Worm (Caenorhabditis elegans) whole organism, young adult: ENCODE data around the gene srg-13.
A peak's percentile ranks its signal among the peaks of the same experiment; 100 is the strongest.

Experiments
- C06A6.2 ChIP-seq: fragments of 200-800 bp; sonication (Bioruptor generic); conservative IDR thresholded peaks from 2 replicates; pipeline ENCODE4 v1.3.6; 2022; ENCODE audit warnings: missing genetic modification characterization, missing compliant biosample characterization
- F22D6.2 ChIP-seq: sonication (generic microtip); optimal IDR thresholded peaks from 2 replicates; lab custom pipeline; 2016; ENCODE audit warnings: mild to moderate bottlenecking, missing genetic modification characterization, missing compliant biosample characterization
- F52B5.7 ChIP-seq: sonication (generic microtip); optimal IDR thresholded peaks from 2 replicates; lab custom pipeline; 2016; ENCODE audit warnings: mild to moderate bottlenecking, missing genetic modification characterization, missing compliant biosample characterization
- F57C9.4 ChIP-seq: sonication (generic microtip); optimal IDR thresholded peaks from 2 replicates; lab custom pipeline; 2017; ENCODE audit warnings: mild to moderate bottlenecking, missing genetic modification characterization, missing compliant biosample characterization
- T07F8.4 ChIP-seq: sonication (generic microtip); optimal IDR thresholded peaks from 2 replicates; lab custom pipeline; 2016; ENCODE audit warnings: mild to moderate bottlenecking, missing genetic modification characterization, moderate library complexity, missing compliant biosample characterization
- Y53G8AR.9 ChIP-seq: fragments of 200-800 bp; sonication (Bioruptor generic); conservative IDR thresholded peaks from 2 replicates; pipeline ENCODE4 v1.3.6; 2022; ENCODE audit warnings: missing genetic modification reagents, missing genetic modification characterization, missing compliant biosample characterization
- Y79H2A.3 ChIP-seq: fragments of 200-800 bp; sonication (Bioruptor generic); conservative IDR thresholded peaks from 2 replicates; pipeline ENCODE4 v1.3.6; 2022; ENCODE audit warnings: missing genetic modification reagents, missing genetic modification characterization, missing compliant biosample characterization
- Y95B8A.8 ChIP-seq: fragments of 200-800 bp; sonication (Bioruptor generic); IDR thresholded peaks from 2 replicates; pipeline ENCODE4 v1.3.6; 2022; ENCODE audit warnings: missing genetic modification reagents, missing genetic modification characterization, missing compliant biosample characterization
- athp-1 ChIP-seq: sonication (generic microtip); optimal IDR thresholded peaks from 2 replicates; lab custom pipeline; 2017; ENCODE audit warnings: mild to moderate bottlenecking, missing genetic modification characterization, missing compliant biosample characterization
- attf-3 ChIP-seq: fragments of 200-800 bp; sonication (Bioruptor generic); conservative IDR thresholded peaks from 2 replicates; pipeline ENCODE4 v1.3.6; 2022; ENCODE audit warnings: missing genetic modification reagents, missing genetic modification characterization, missing compliant biosample characterization
- attf-5 ChIP-seq: fragments of 200-800 bp; sonication (Bioruptor generic); optimal IDR thresholded peaks from 2 replicates; lab custom pipeline; 2018; ENCODE audit warnings: mild to moderate bottlenecking, missing genetic modification characterization, missing compliant biosample characterization
- ccch-3 ChIP-seq: fragments of 200-800 bp; sonication (Bioruptor generic); optimal IDR thresholded peaks from 2 replicates; lab custom pipeline; 2018; ENCODE audit warnings: mild to moderate bottlenecking, missing genetic modification characterization, missing compliant biosample characterization
- cebp-1 ChIP-seq, 2 experiments: fragments of 200-800 bp in 1 of 2; sonication (Bioruptor generic) in 1 of 2; sonication (generic microtip) in 1 of 2; IDR thresholded peaks in 1 of 2; optimal IDR thresholded peaks in 1 of 2; 2 replicates each; pipeline versions ENCODE4 v1.3.6 to Lab custom; 2017 to 2022; ENCODE audit warnings: missing compliant biosample characterization in 2 of 2, missing genetic modification characterization in 2 of 2, mild to moderate bottlenecking in 1 of 2, missing genetic modification reagents in 1 of 2, moderate library complexity in 1 of 2
- chd-7 ChIP-seq: sonication (generic microtip); optimal IDR thresholded peaks from 2 replicates; lab custom pipeline; 2016; ENCODE audit warnings: mild to moderate bottlenecking, missing genetic modification characterization, moderate library complexity, missing compliant biosample characterization
- die-1 ChIP-seq: sonication (generic microtip); optimal IDR thresholded peaks from 2 replicates; lab custom pipeline; 2016; ENCODE audit warnings: missing genotype, mild to moderate bottlenecking, missing genetic modification characterization, missing compliant biosample characterization
- dpl-1 ChIP-seq: fragments of 150-350 bp; optimal IDR thresholded peaks from 2 replicates; lab custom pipeline; 2014; ENCODE audit warnings: missing biosample characterization, missing genetic modification reagents, missing genetic modification characterization
- efl-1 ChIP-seq: fragments of 150-350 bp; optimal IDR thresholded peaks from 2 replicates; lab custom pipeline; 2014; ENCODE audit warnings: missing biosample characterization, missing genetic modification reagents, missing genetic modification characterization
- egl-44 ChIP-seq: fragments of 200-800 bp; sonication (Bioruptor generic); IDR thresholded peaks from 2 replicates; pipeline ENCODE4 v1.3.6; 2022; ENCODE audit warnings: missing genetic modification reagents, missing genetic modification characterization, missing compliant biosample characterization
- fkh-3 ChIP-seq: sonication (generic microtip); optimal IDR thresholded peaks from 2 replicates; lab custom pipeline; 2016; ENCODE audit warnings: mild to moderate bottlenecking, missing genetic modification characterization, missing compliant biosample characterization
- hlh-12 ChIP-seq: sonication (generic microtip); optimal IDR thresholded peaks from 2 replicates; lab custom pipeline; 2016; ENCODE audit warnings: missing genetic modification characterization, missing compliant biosample characterization
- hmg-20 ChIP-seq: fragments of 200-800 bp; sonication (Bioruptor generic); IDR thresholded peaks from 2 replicates; pipeline ENCODE4 v1.3.6; 2022; ENCODE audit warnings: missing genetic modification reagents, missing genetic modification characterization, missing compliant biosample characterization
- hrde-1 ChIP-seq: sonication (generic microtip); optimal IDR thresholded peaks from 2 replicates; lab custom pipeline; 2016; ENCODE audit warnings: missing genetic modification characterization, mild to moderate bottlenecking, missing compliant biosample characterization, moderate library complexity, missing genotype, missing genetic modification reagents, borderline replicate concordance
- lag-1 ChIP-seq: fragments of 200-800 bp; sonication (Bioruptor generic); IDR thresholded peaks from 2 replicates; pipeline ENCODE4 v1.3.6; 2022; ENCODE audit warnings: missing genetic modification reagents, missing genetic modification characterization, missing compliant biosample characterization
- let-526 ChIP-seq: fragments of 200-800 bp; sonication (Bioruptor generic); IDR thresholded peaks from 2 replicates; pipeline ENCODE4 v1.3.6; 2022; ENCODE audit warnings: missing genetic modification reagents, missing genetic modification characterization, missing compliant biosample characterization
- lin-26 ChIP-seq: fragments of 200-800 bp; sonication (Bioruptor generic); IDR thresholded peaks from 2 replicates; pipeline ENCODE4 v1.3.6; 2022; ENCODE audit warnings: missing genetic modification reagents, missing genetic modification characterization, missing compliant biosample characterization
- lir-1 ChIP-seq: fragments of 200-800 bp; sonication (Bioruptor generic); conservative IDR thresholded peaks from 2 replicates; pipeline ENCODE4 v1.3.6; 2022; ENCODE audit warnings: missing genetic modification reagents, missing genetic modification characterization, missing compliant biosample characterization
- lsl-1 ChIP-seq: fragments of 200-800 bp; sonication (Bioruptor generic); optimal IDR thresholded peaks from 2 replicates; lab custom pipeline; 2018; ENCODE audit warnings: mild to moderate bottlenecking, missing genetic modification characterization, moderate library complexity, missing compliant biosample characterization
- mes-4 ChIP-seq: sonication (generic microtip); optimal IDR thresholded peaks from 2 replicates; lab custom pipeline; 2016; ENCODE audit warnings: missing genotype, missing genetic modification characterization, missing compliant biosample characterization
- nfya-1 ChIP-seq: sonication (generic microtip); optimal IDR thresholded peaks from 2 replicates; lab custom pipeline; 2017; ENCODE audit warnings: antibody characterized with exemption, missing compliant biosample characterization, missing genetic modification characterization, borderline replicate concordance; ENCODE audit not compliant: insufficient read depth
- nhr-179 ChIP-seq: sonication (generic microtip); optimal IDR thresholded peaks from 2 replicates; lab custom pipeline; 2016; ENCODE audit warnings: mild to moderate bottlenecking, missing genetic modification characterization, missing compliant biosample characterization
- nhr-80 ChIP-seq: sonication (generic microtip); optimal IDR thresholded peaks from 2 replicates; lab custom pipeline; 2016; ENCODE audit warnings: missing genetic modification characterization, missing compliant biosample characterization
- pbrm-1 ChIP-seq: fragments of 200-800 bp; sonication (Bioruptor generic); IDR thresholded peaks from 2 replicates; pipeline ENCODE4 v1.3.6; 2022; ENCODE audit warnings: missing genetic modification reagents, missing genetic modification characterization, missing compliant biosample characterization
- pha-4 ChIP-seq: fragments of 150-350 bp; sonication (generic microtip); optimal IDR thresholded peaks from 2 replicates; lab custom pipeline; 2014; ENCODE audit warnings: missing biosample characterization, missing genetic modification reagents, missing genetic modification characterization
- rcor-1 ChIP-seq: fragments of 200-800 bp; sonication (Bioruptor generic); IDR thresholded peaks from 2 replicates; pipeline ENCODE4 v1.3.6; 2022; ENCODE audit warnings: missing genetic modification reagents, missing genetic modification characterization, missing compliant biosample characterization
- sdz-38 ChIP-seq: sonication (generic microtip); optimal IDR thresholded peaks from 2 replicates; lab custom pipeline; 2016; ENCODE audit warnings: missing genotype, missing genetic modification characterization, missing compliant biosample characterization
- snpc-3.4 ChIP-seq: sonication (generic microtip); optimal IDR thresholded peaks from 2 replicates; lab custom pipeline; 2017; ENCODE audit warnings: missing genetic modification characterization, mild to moderate bottlenecking, missing compliant biosample characterization, antibody characterized with exemption, moderate library complexity, missing genotype, missing genetic modification reagents
- snpc-4 ChIP-seq, 5 experiments: fragments of 150-350 bp in 1 of 5; sonication (generic microtip) in 4 of 5; optimal IDR thresholded peaks; 2 replicates each; lab custom pipeline; 2014 to 2018; ENCODE audit warnings: missing genetic modification characterization in 5 of 5, missing biosample characterization in 3 of 5, antibody characterized with exemption in 2 of 5, mild to moderate bottlenecking in 2 of 5, missing compliant biosample characterization in 2 of 5, missing genotype in 2 of 5, moderate library complexity in 2 of 5, missing genetic modification reagents in 1 of 5
- sptf-2 ChIP-seq: fragments of 200-800 bp; sonication (Bioruptor generic); optimal IDR thresholded peaks from 2 replicates; lab custom pipeline; 2018; ENCODE audit warnings: mild to moderate bottlenecking, missing genetic modification characterization, missing compliant biosample characterization
- tbp1 ChIP-seq: fragments of 200-800 bp; sonication (Bioruptor generic); optimal IDR thresholded peaks from 2 replicates; lab custom pipeline; 2018; ENCODE audit warnings: mild to moderate bottlenecking, missing genetic modification characterization, missing compliant biosample characterization
- unc-130 ChIP-seq: sonication (generic microtip); optimal IDR thresholded peaks from 2 replicates; lab custom pipeline; 2016; ENCODE audit warnings: missing genetic modification reagents, missing genetic modification characterization, missing compliant biosample characterization
- unc-62 ChIP-seq: fragments of 150-350 bp; optimal IDR thresholded peaks from 2 replicates; lab custom pipeline; 2014; ENCODE audit warnings: missing biosample characterization, missing genetic modification reagents, missing genetic modification characterization
- zfh-2 ChIP-seq: fragments of 200-800 bp; sonication (Bioruptor generic); conservative IDR thresholded peaks from 2 replicates; pipeline ENCODE4 v1.3.6; 2022; ENCODE audit warnings: missing genetic modification reagents, missing genetic modification characterization, missing compliant biosample characterization
- zim-3 ChIP-seq: sonication (generic microtip); optimal IDR thresholded peaks from 2 replicates; lab custom pipeline; 2017; ENCODE audit warnings: mild to moderate bottlenecking, missing genetic modification characterization, moderate library complexity, missing compliant biosample characterization

The srg-13 gene

DNA sequence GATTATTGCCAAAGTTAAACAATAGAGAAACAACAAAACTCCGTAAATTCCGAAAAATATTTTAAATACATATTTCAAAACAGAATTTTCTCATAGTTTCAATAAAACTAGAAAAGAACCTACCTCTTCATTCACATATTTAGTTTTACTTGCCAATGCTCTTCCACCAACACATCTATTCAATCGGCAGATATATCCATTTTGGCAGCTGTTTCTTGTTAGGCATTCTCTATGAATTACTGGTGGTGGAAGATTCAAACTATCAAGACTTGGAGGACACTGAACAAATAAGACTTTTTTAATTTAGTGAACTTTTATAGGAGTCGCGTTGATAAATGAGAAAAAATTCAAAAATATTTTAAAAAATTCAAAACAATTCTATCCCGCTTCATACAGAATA is 24.7 kb upstream of the srg-13 start:
- TF ChIP-seq F22D6.2 (no peak), F57C9.4 (no peak), lir-1 (GFP tag; lab: Robert Waterston, UW) (no peak), chd-7 (tag; lab: Kevin White, UChicago) (no peak), attf-3 (GFP tag; lab: Robert Waterston, UW) (no peak), pbrm-1 (GFP tag; lab: Robert Waterston, UW) (no peak), hrde-1 (tag; lab: Kevin White, UChicago) (no peak), snpc-3.4 (tag; lab: Kevin White, UChicago) (no peak), hmg-20 (GFP tag; lab: Robert Waterston, UW) (no peak), hlh-12 (no peak), zim-3 (tag; lab: Kevin White, UChicago) (no peak)

ce11 chrIII:4647878-4648277 is 24.2 kb upstream of the srg-13 start, which contains the start of gene T23F11.6:
Gene T23F11.6 (minus strand): TSS chrIII:4647922.
- no peak for TF ChIP-seq lir-1 (GFP tag; lab: Robert Waterston, UW)
- no peak for TF ChIP-seq dpl-1 (GFP tag; lab: Kevin White, UChicago)
- peak; percentile 44 for TF ChIP-seq nhr-80 (tag; lab: Kevin White, UChicago)
- TF ChIP-seq F52B5.7 (tag; lab: Kevin White, UChicago), result no peak
- TF ChIP-seq cebp-1 (GFP tag; IDR thresholded peaks at IDR 0.05; lab: Robert Waterston, UW), result peak; percentile 46; the same call in 1 of the 2 replicates
- TF ChIP-seq cebp-1 (tag; optimal IDR thresholded peaks at IDR 0.05; lab: Kevin White, UChicago), result no peak
- peak; percentile 73 for TF ChIP-seq unc-62 (GFP tag; lab: Kevin White, UChicago)
- no peak for TF ChIP-seq efl-1 (GFP tag; lab: Kevin White, UChicago)
- no peak for TF ChIP-seq attf-5 (GFP tag; lab: Kevin White, UChicago)
- TF ChIP-seq snpc-3.4 (tag; lab: Kevin White, UChicago), result no peak
- no peak for TF ChIP-seq Y53G8AR.9

ce11 chrIII:4649363-4649768 is 22.7 kb upstream of the srg-13 start:
- TF ChIP-seq lsl-1 (GFP tag; lab: Kevin White, UChicago), result no peak
- no peak for TF ChIP-seq nhr-179
- TF ChIP-seq rcor-1 (GFP tag; lab: Robert Waterston, UW), result peak; percentile 46
- TF ChIP-seq snpc-4 (GFP tag; optimal IDR thresholded peaks at IDR 0.05; lab: Kevin White, UChicago), result peak; percentile 16
- peak; percentile 33 to 71 (median 52) for TF ChIP-seq snpc-4 (tag; optimal IDR thresholded peaks at IDR 0.05; lab: Kevin White, UChicago)
- no peak for TF ChIP-seq sdz-38 (tag; lab: Kevin White, UChicago)
- TF ChIP-seq mes-4 (tag; lab: Kevin White, UChicago), result no peak
- TF ChIP-seq ccch-3 (GFP tag; lab: Kevin White, UChicago), result no peak
- TF ChIP-seq nfya-1, result no peak
- TF ChIP-seq zfh-2 (GFP tag; lab: Robert Waterston, UW), result peak; percentile 95
- TF ChIP-seq lag-1 (GFP tag; lab: Robert Waterston, UW), result no peak
- TF ChIP-seq zim-3 (tag; lab: Kevin White, UChicago), result no peak
- no peak for TF ChIP-seq T07F8.4
- TF ChIP-seq attf-3 (GFP tag; lab: Robert Waterston, UW), result peak; percentile 60; the same call in 1 of the 2 replicates
- TF ChIP-seq sptf-2 (GFP tag; lab: Kevin White, UChicago), result peak; percentile 22
- peak; percentile 70 for TF ChIP-seq die-1 (tag; lab: Kevin White, UChicago)
- no peak for TF ChIP-seq Y79H2A.3 (GFP tag; lab: Robert Waterston, UW)
- no peak for TF ChIP-seq unc-130
- peak; percentile 37; the same call in 1 of the 2 replicates for TF ChIP-seq cebp-1 (GFP tag; IDR thresholded peaks at IDR 0.05; lab: Robert Waterston, UW)
- TF ChIP-seq cebp-1 (tag; optimal IDR thresholded peaks at IDR 0.05; lab: Kevin White, UChicago), result peak; percentile 93
- TF ChIP-seq let-526 (GFP tag; lab: Robert Waterston, UW), result 0 out of 2 replicates have a peak, but pooled peaks have one; percentile 30
- peak; percentile 53; the same call in 1 of the 2 replicates for TF ChIP-seq Y53G8AR.9
- no peak for TF ChIP-seq fkh-3 (tag; lab: Kevin White, UChicago)
- TF ChIP-seq lin-26 (GFP tag; lab: Robert Waterston, UW), result peak; percentile 48; the same call in 1 of the 2 replicates
- TF ChIP-seq tbp1 (GFP tag; lab: Kevin White, UChicago), result peak; percentile 70
- peak; percentile 83 for TF ChIP-seq athp-1 (tag; lab: Kevin White, UChicago)
- no peak for TF ChIP-seq Y95B8A.8 (GFP tag; lab: Robert Waterston, UW)
- TF ChIP-seq egl-44, result peak; percentile 81
- TF ChIP-seq pha-4 (tag; lab: Kevin White, UChicago), result peak; percentile 61
- peak; percentile 84 for TF ChIP-seq C06A6.2
- TF ChIP-seq unc-62 (GFP tag; lab: Kevin White, UChicago), result peak; percentile 83
